Worm (Caenorhabditis elegans) whole organism, mixed stage, embryonic: Measurements from ENCODE around the gene imp-2.
"Not testable (repeated sequence)": the region's sequence is repeated elsewhere in the genome, so short reads cannot be mapped to it uniquely, and the experiment has no call there.

ENCODE experiments used
- M03D4.4 ChIP-seq: sonication (generic microtip); optimal IDR thresholded peaks from 2 replicates; lab custom pipeline; 2017; ENCODE audit warnings: mild to moderate bottlenecking, missing genetic modification characterization, missing compliant biosample characterization
- bed-3 ChIP-seq: fragments of 200-800 bp; sonication (Bioruptor generic); optimal IDR thresholded peaks from 3 replicates; lab custom pipeline; 2018; ENCODE audit warnings: mild to moderate bottlenecking, missing genetic modification characterization, moderate library complexity, missing compliant biosample characterization
- blmp-1 ChIP-seq: fragments of 150-350 bp; optimal IDR thresholded peaks from 2 replicates; lab custom pipeline; 2014; ENCODE audit warnings: missing biosample characterization, missing genetic modification characterization
- ceh-39 ChIP-seq: fragments of 150-350 bp; optimal IDR thresholded peaks from 2 replicates; lab custom pipeline; 2014; ENCODE audit warnings: missing biosample characterization, missing genetic modification characterization
- ceh-43 ChIP-seq: fragments of 200-800 bp; sonication (Bioruptor generic); optimal IDR thresholded peaks from 2 replicates; lab custom pipeline; 2018; ENCODE audit warnings: mild to moderate bottlenecking, missing genetic modification characterization, moderate library complexity, missing compliant biosample characterization
- ceh-83 ChIP-seq: fragments of 200-800 bp; sonication (Bioruptor generic); optimal IDR thresholded peaks from 2 replicates; lab custom pipeline; 2018; ENCODE audit warnings: mild to moderate bottlenecking, missing genetic modification characterization, missing compliant biosample characterization
- ces-1 ChIP-seq: fragments of 150-350 bp; optimal IDR thresholded peaks from 2 replicates; lab custom pipeline; 2014; ENCODE audit warnings: missing biosample characterization, missing genetic modification reagents, missing genetic modification characterization
- cnd-1 ChIP-seq: fragments of 200-800 bp; sonication (Bioruptor generic); optimal IDR thresholded peaks from 2 replicates; lab custom pipeline; 2018; ENCODE audit warnings: mild to moderate bottlenecking, missing genetic modification characterization, missing compliant biosample characterization
- drap-1 ChIP-seq: fragments of 200-800 bp; sonication (Bioruptor generic); optimal IDR thresholded peaks from 3 replicates; lab custom pipeline; 2018; ENCODE audit warnings: mild to moderate bottlenecking, missing genetic modification characterization, missing compliant biosample characterization
- elt-1 ChIP-seq: sonication (generic microtip); optimal IDR thresholded peaks from 2 replicates; lab custom pipeline; 2017; ENCODE audit warnings: missing genetic modification characterization, mild to moderate bottlenecking, missing compliant biosample characterization, antibody characterized with exemption, moderate library complexity, borderline replicate concordance; ENCODE audit not compliant: insufficient read depth
- elt-3 ChIP-seq: fragments of 150-350 bp; optimal IDR thresholded peaks from 2 replicates; lab custom pipeline; 2014; ENCODE audit warnings: missing biosample characterization, missing genetic modification characterization
- flh-1 ChIP-seq: fragments of 200-800 bp; sonication (Bioruptor generic); optimal IDR thresholded peaks from 2 replicates; lab custom pipeline; 2018; ENCODE audit warnings: mild to moderate bottlenecking, missing genetic modification characterization, moderate library complexity, missing compliant biosample characterization
- ham-2 ChIP-seq: fragments of 200-800 bp; sonication (Bioruptor generic); optimal IDR thresholded peaks from 2 replicates; lab custom pipeline; 2018; ENCODE audit warnings: mild to moderate bottlenecking, missing genetic modification characterization, missing compliant biosample characterization
- hlh-1 ChIP-seq: fragments of 150-350 bp; optimal IDR thresholded peaks from 2 replicates; lab custom pipeline; 2014; ENCODE audit warnings: missing biosample characterization, missing genetic modification reagents, missing genetic modification characterization
- lin-13 ChIP-seq: fragments of 150-350 bp; optimal IDR thresholded peaks from 2 replicates; lab custom pipeline; 2014; ENCODE audit warnings: missing biosample characterization, missing genetic modification characterization
- lin-32 ChIP-seq: fragments of 200-800 bp; sonication (Bioruptor generic); optimal IDR thresholded peaks from 2 replicates; lab custom pipeline; 2018; ENCODE audit warnings: mild to moderate bottlenecking, missing genetic modification characterization, missing compliant biosample characterization
- lsy-2 ChIP-seq: fragments of 150-350 bp; optimal IDR thresholded peaks from 2 replicates; lab custom pipeline; 2014; ENCODE audit warnings: missing biosample characterization, missing genetic modification characterization
- mab-5 ChIP-seq: fragments of 150-350 bp; optimal IDR thresholded peaks from 2 replicates; lab custom pipeline; 2014; ENCODE audit warnings: missing biosample characterization, missing genetic modification characterization
- mep-1 ChIP-seq: fragments of 150-350 bp; optimal IDR thresholded peaks from 2 replicates; lab custom pipeline; 2017; ENCODE audit warnings: missing biosample characterization, missing genetic modification reagents, missing genetic modification characterization, inconsistent platforms
- mls-2 ChIP-seq: sonication (generic microtip); optimal IDR thresholded peaks from 2 replicates; lab custom pipeline; 2016; ENCODE audit warnings: mild to moderate bottlenecking, missing genetic modification characterization, moderate library complexity, missing compliant biosample characterization
- nhr-12 ChIP-seq: fragments of 150-350 bp; optimal IDR thresholded peaks from 2 replicates; lab custom pipeline; 2014; ENCODE audit warnings: missing biosample characterization, missing genetic modification characterization
- nhr-2 ChIP-seq: fragments of 150-350 bp; optimal IDR thresholded peaks from 2 replicates; lab custom pipeline; 2014; ENCODE audit warnings: missing biosample characterization, missing genetic modification characterization
- nhr-237 ChIP-seq: fragments of 150-350 bp; optimal IDR thresholded peaks from 2 replicates; lab custom pipeline; 2014; ENCODE audit warnings: missing biosample characterization, missing genetic modification characterization
- nhr-28 ChIP-seq: fragments of 150-350 bp; optimal IDR thresholded peaks from 2 replicates; lab custom pipeline; 2014; ENCODE audit warnings: missing biosample characterization, missing genetic modification characterization
- nhr-76 ChIP-seq: sonication (generic microtip); optimal IDR thresholded peaks from 2 replicates; lab custom pipeline; 2017; ENCODE audit warnings: missing biosample characterization, missing genetic modification characterization
- pha-4 ChIP-seq: fragments of 150-350 bp; optimal IDR thresholded peaks from 2 replicates; lab custom pipeline; 2018; ENCODE audit warnings: missing biosample characterization, missing genetic modification reagents, missing genetic modification characterization
- sem-2 ChIP-seq: fragments of 200-800 bp; sonication (Bioruptor generic); optimal IDR thresholded peaks from 2 replicates; lab custom pipeline; 2018; ENCODE audit warnings: mild to moderate bottlenecking, missing genetic modification characterization, missing compliant biosample characterization
- snpc-4 ChIP-seq: fragments of 150-350 bp; optimal IDR thresholded peaks from 2 replicates; lab custom pipeline; 2014; ENCODE audit warnings: missing biosample characterization, missing genetic modification characterization
- sptf-1 ChIP-seq: sonication (generic microtip); optimal IDR thresholded peaks from 2 replicates; lab custom pipeline; 2017; ENCODE audit warnings: mild to moderate bottlenecking, missing genetic modification characterization, moderate library complexity, missing compliant biosample characterization
- tbx-8 ChIP-seq: fragments of 200-800 bp; sonication (Bioruptor generic); optimal IDR thresholded peaks from 2 replicates; lab custom pipeline; 2018; ENCODE audit warnings: mild to moderate bottlenecking, missing genetic modification characterization, moderate library complexity, missing compliant biosample characterization
- unc-120 ChIP-seq: sonication (generic microtip); optimal IDR thresholded peaks from 2 replicates; lab custom pipeline; 2017; ENCODE audit warnings: missing genetic modification characterization, missing compliant biosample characterization; ENCODE audit not compliant: poor library complexity, severe bottlenecking
- unc-39 ChIP-seq: fragments of 150-350 bp; optimal IDR thresholded peaks from 2 replicates; lab custom pipeline; 2014; ENCODE audit warnings: missing biosample characterization, missing genetic modification characterization
- unc-62 ChIP-seq: fragments of 150-350 bp; optimal IDR thresholded peaks from 2 replicates; lab custom pipeline; 2014; ENCODE audit warnings: missing biosample characterization, missing genetic modification reagents, missing genetic modification characterization
- zip-8 ChIP-seq: fragments of 150-350 bp; optimal IDR thresholded peaks from 2 replicates; lab custom pipeline; 2014; ENCODE audit warnings: missing biosample characterization, missing genetic modification characterization
- ztf-11 ChIP-seq: fragments of 150-350 bp; optimal IDR thresholded peaks from 2 replicates; lab custom pipeline; 2014; ENCODE audit warnings: missing biosample characterization, missing genetic modification characterization

The imp-2 gene

DNA sequence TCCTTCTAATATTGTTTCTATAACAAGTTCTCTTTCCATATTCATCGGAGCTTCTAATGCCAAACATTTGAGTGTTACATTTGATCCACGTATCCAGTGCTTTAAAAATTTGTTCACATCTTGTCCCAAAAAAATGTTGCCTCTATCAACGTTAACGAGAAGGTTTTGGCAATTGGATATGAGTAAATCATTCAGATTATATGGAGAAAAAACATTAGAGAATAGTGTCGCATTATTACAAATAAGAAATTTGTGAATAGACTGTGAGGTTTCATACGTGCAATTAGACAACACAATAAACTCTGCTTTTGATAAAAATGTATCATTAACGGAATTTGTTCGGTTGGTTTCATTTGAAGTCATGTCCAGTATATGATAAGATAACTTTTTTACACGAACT lies 41.2 kb upstream of the imp-2 start, which contains the start of gene mboa-4:
TSS of gene mboa-4 (minus strand) at position 101 of the 400 bp plus-strand sequence.
- no peak for TF ChIP-seq mab-5
- no peak for TF ChIP-seq drap-1
- TF ChIP-seq elt-1 (tag; lab: Kevin White, UChicago): no peak
- no peak for TF ChIP-seq ceh-43
- TF ChIP-seq tbx-8: no peak
- TF ChIP-seq ceh-83: no peak
- no peak for TF ChIP-seq lin-32 (GFP tag; lab: Kevin White, UChicago)
- TF ChIP-seq, all 35 proteins: peak for 0

DNA sequence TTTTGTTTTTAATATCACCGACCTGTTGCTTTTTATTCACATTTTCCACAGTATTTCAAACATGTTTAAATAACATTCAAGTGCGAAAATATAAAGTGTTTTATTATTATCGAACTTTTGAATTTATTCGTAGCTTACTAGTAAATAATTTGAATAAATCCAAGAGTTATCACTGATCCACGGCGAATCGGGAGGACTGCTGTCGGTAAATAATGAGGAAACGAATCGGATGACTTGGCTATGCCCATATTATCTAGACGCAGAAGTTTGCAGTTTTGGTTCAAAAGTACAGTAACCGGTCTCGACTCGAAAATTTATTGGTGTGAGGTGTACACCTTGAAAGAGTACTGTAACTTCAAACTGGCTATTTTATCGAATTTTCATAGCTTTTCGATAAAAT lies 37.8 kb upstream of the imp-2 start:
- TF ChIP-seq lsy-2 (no peak), nhr-76 (tag; lab: Kevin White, UChicago) (no peak)

DNA sequence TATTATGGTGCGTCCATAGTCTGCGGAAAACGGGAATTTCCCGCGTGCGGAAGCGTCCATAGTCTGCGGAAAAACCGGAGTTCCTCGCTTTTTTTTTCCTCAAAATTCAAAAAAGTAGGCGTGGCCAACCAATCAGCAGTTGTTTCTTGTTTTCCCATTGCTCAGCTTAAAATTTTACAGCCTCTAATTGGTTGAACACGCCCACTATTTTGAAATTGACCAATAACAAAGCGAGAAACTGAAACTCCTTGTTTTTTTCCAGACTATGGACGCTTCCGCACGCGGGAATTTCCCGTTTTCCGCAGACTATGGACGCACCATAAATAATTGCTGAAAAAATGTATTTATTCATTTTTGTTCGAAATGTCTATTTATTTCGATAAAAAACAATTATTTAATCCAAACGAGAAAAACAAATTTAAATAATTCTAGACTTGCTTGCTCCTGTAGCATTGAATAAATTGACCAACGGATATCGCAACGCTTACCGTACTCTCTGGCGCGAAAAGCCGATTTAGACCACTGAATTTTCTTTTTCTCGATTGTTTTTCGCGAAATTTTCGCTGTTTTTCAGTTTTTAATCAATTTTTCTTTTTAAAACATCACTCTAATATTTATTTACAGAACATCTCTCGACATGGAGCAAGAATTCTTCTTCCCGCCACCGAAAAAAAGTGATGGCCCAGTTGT lies 35.9 kb upstream of the imp-2 start, which contains the start of gene C08F8.3:
TSS of gene C08F8.3 (plus strand) at position 620 of the 690 bp plus-strand sequence.
- not testable (repeated sequence) for TF ChIP-seq nhr-2 (tag; lab: Kevin White, UChicago); drap-1; nhr-12

DNA sequence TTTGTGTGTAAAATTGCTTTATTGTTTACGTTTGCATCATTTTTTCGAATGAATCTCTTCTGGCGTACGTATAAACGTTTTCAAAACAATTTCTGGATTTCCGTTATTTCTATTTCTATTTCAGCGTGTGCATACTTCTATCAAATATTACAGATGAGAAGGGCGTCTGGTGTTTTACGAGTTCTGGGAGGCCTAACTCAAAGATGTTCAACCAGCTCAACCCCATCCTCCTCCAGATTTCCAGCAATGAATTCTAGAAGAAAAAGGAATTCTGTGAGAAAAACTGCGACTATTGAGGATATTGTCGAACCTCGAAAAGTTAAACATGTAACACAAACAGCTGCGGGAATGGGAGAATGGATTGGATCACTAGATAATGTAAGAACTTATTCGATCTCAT lies 32.2 kb upstream of the imp-2 start, which contains the start of gene C08F8.2:
TSS of gene C08F8.2 (plus strand) at position 154 of the 400 bp plus-strand sequence.
- TF ChIP-seq bed-3 (GFP tag; lab: Kevin White, UChicago) (no peak), lin-13 (no peak)

DNA sequence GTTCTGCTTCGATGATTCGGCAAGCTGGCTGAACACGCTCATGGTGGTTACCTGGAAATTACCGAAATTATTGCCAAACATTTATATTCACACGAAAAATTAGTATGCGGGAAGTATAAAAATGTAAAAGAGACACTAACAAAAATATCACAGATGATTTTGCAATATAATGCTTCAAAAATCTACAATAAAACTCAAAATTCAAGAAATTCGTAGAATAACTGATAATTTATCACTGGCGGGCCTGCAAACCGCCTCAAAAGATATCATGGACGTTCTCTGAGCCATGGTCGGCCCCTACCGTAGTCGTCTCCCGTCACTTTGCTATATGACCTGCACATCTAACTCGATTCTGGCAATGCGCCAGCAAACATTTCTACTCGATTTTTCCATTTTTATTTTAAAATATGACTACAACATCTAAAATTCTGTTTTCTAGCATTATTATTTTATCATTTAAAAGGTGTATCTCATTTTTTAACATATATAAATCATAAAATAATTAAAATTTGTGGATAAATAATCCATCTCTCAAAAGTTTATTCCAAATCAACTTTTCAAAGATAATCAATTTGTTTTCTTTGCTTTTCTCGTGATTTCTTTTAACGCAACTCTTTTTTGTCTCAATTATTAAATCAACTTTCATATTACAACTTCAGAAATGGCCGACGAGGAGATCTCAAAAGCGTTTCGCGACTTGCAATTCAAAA lies 30.9 kb upstream of the imp-2 start, which contains the start of the genes F01G4.6 and pfd-1:
TSS of gene F01G4.6 (minus strand) at position 51 of the 710 bp plus-strand sequence.
TSS of gene pfd-1 (plus strand) at position 660 of the 710 bp plus-strand sequence.
- peak; percentile 24 for TF ChIP-seq nhr-2 (tag; lab: Kevin White, UChicago)
- TF ChIP-seq lin-32 (GFP tag; lab: Kevin White, UChicago): no peak
- no peak for TF ChIP-seq nhr-12
- TF ChIP-seq ztf-11: no peak
- peak; percentile 57 for TF ChIP-seq hlh-1 (tag; lab: Kevin White, UChicago)
- no peak for TF ChIP-seq elt-3 (tag; lab: Kevin White, UChicago)
- TF ChIP-seq unc-120 (tag; lab: Kevin White, UChicago): peak; percentile 69
- peak; percentile 74 for TF ChIP-seq sptf-1 (tag; lab: Kevin White, UChicago)
- peak; percentile 88 for TF ChIP-seq nhr-237 (tag; lab: Kevin White, UChicago)
- TF ChIP-seq snpc-4 (tag; lab: Kevin White, UChicago): no peak
- TF ChIP-seq zip-8 (tag; lab: Kevin White, UChicago): no peak
- no peak for TF ChIP-seq nhr-76 (tag; lab: Kevin White, UChicago)
- TF ChIP-seq flh-1: no peak
- TF ChIP-seq pha-4 (tag; lab: Kevin White, UChicago): peak; percentile 71
- peak; percentile 25 for TF ChIP-seq cnd-1 (tag; lab: Kevin White, UChicago)
- TF ChIP-seq sem-2: no peak
- no peak for TF ChIP-seq nhr-28 (tag; lab: Kevin White, UChicago)
- TF ChIP-seq ham-2 (GFP tag; lab: Kevin White, UChicago): no peak
- TF ChIP-seq ceh-39 (tag; lab: Kevin White, UChicago): peak; percentile 29
- TF ChIP-seq tbx-8: no peak
- TF ChIP-seq unc-62 (GFP tag; lab: Kevin White, UChicago): peak; percentile 58
- peak; percentile 82 for TF ChIP-seq mep-1 (tag; lab: Kevin White, UChicago)
- TF ChIP-seq ceh-43: no peak
- no peak for TF ChIP-seq mab-5
- TF ChIP-seq blmp-1 (tag; lab: Kevin White, UChicago): peak; percentile 23
- no peak for TF ChIP-seq mls-2 (tag; lab: Kevin White, UChicago)
- peak; percentile 86 for TF ChIP-seq ces-1
- TF ChIP-seq lin-13: peak; percentile 79
- TF ChIP-seq bed-3 (GFP tag; lab: Kevin White, UChicago): no peak
- no peak for TF ChIP-seq elt-1 (tag; lab: Kevin White, UChicago)
- TF ChIP-seq M03D4.4: peak; percentile 65
- TF ChIP-seq unc-39 (tag; lab: Kevin White, UChicago): no peak
- TF ChIP-seq ceh-83: no peak
- peak; percentile 97 for TF ChIP-seq lsy-2
- peak; percentile 20 for TF ChIP-seq drap-1
